Worm (Caenorhabditis elegans): ENCODE results near the gene fbxb-38.

ce11 chrII:2197555-2198288 lies 29.2 kb upstream of the fbxb-38 start, which contains the start of gene C33C12.1:
- TF ChIP-seq him-1 (tag; optimal IDR thresholded peaks at IDR 0.05) (peak; percentile 7), dao-5 (tag; optimal IDR thresholded peaks at IDR 0.05) (no peak), W03F9.2 (tag; optimal IDR thresholded peaks at IDR 0.05) (no peak)
